Worm (Caenorhabditis elegans) whole organism, early embryonic: ENCODE measurements around the gene ZK616.1.

Experiments
- B0310.2 ChIP-seq: sonication (generic microtip); optimal IDR thresholded peaks from 2 replicates; lab custom pipeline; 2016; ENCODE audit warnings: mild to moderate bottlenecking, missing genetic modification characterization, missing compliant biosample characterization
- F13C5.2 ChIP-seq: sonication (generic microtip); optimal IDR thresholded peaks from 2 replicates; lab custom pipeline; 2017; ENCODE audit warnings: mild to moderate bottlenecking, missing genetic modification characterization, inconsistent platforms, missing compliant biosample characterization
- ama-1 ChIP-seq: fragments of 150-350 bp; optimal IDR thresholded peaks from 2 replicates; lab custom pipeline; 2014
- ceh-36 ChIP-seq: sonication (generic microtip); optimal IDR thresholded peaks from 2 replicates; lab custom pipeline; 2016; ENCODE audit warnings: missing genetic modification characterization, inconsistent platforms, missing compliant biosample characterization
- ets-7 ChIP-seq: sonication (generic microtip); optimal IDR thresholded peaks from 2 replicates; lab custom pipeline; 2016; ENCODE audit warnings: missing genotype, missing genetic modification characterization, missing compliant biosample characterization
- flt-1 ChIP-seq: fragments of 200-800 bp; sonication (Bioruptor generic); IDR thresholded peaks from 2 replicates; pipeline ENCODE4 v1.3.6; 2022; ENCODE audit warnings: missing genetic modification characterization, missing compliant biosample characterization
- hmbx-1 ChIP-seq: sonication (generic microtip); optimal IDR thresholded peaks from 2 replicates; lab custom pipeline; 2016; ENCODE audit warnings: mild to moderate bottlenecking, missing genetic modification characterization, missing compliant biosample characterization
- hnd-1 ChIP-seq: sonication (generic microtip); optimal IDR thresholded peaks from 2 replicates; lab custom pipeline; 2016; ENCODE audit warnings: missing genetic modification characterization, missing compliant biosample characterization
- pes-1 ChIP-seq: fragments of 200-800 bp; sonication (Bioruptor generic); IDR thresholded peaks from 2 replicates; pipeline ENCODE4 v1.3.6; 2022; ENCODE audit warnings: missing genetic modification reagents, missing genetic modification characterization, missing compliant biosample characterization
- tbx-11 ChIP-seq: fragments of 200-800 bp; sonication (Bioruptor generic); IDR thresholded peaks from 2 replicates; pipeline ENCODE4 v1.3.6; 2022; ENCODE audit warnings: missing genetic modification characterization, missing compliant biosample characterization

The ZK616.1 gene

DNA sequence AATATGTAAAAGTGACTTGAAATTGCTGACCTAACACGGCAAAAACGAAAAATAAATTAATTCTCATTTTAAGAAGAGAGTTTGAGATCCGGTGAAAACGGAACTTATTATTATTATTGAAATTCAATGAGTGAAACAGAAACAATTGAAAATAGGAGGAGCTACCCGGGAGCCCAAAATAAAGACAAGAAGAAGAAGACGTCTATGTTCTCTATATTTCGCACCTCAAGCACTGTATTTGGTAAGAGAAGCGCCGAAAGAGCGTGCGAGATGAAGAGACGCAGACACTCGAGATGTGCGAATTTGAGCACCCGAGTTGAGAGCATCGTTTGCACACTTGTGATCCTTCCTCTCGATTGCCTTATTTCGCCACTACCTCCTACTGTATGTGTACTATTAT lies 15.0 kb downstream of the ZK616.1 start, which contains the start of gene spp-7:
TSS of gene spp-7 (minus strand) at position 101 of the 400 bp plus-strand sequence.
- no peak for TF ChIP-seq F13C5.2 (tag; lab: Kevin White, UChicago)
- TF ChIP-seq hmbx-1 (tag; lab: Kevin White, UChicago), result no peak
- TF ChIP-seq tbx-11 (GFP tag; lab: Robert Waterston, UW), result no peak

DNA sequence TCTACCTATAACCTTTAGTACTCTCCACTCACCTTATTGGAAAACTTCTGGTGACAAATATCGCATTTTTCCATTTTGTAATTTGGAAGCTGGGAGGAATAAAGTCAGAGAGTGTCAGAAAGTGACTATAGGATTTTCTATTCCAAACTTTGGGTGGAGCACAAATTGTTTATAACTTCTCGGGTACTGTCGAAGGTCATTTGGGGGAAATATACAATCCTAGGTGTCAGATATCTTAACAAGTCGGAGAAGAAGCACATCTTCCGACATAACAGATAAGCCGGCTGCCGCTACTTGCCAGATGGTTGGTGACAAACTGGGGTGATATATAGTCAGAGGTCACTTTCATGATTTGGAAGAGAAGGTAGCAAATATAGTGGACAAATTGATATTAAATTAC lies 18.4 kb downstream of the ZK616.1 start, which contains the start of gene ehn-3:
TSS of gene ehn-3 (minus strand) at position 101 of the 400 bp plus-strand sequence.
- TF ChIP-seq F13C5.2 (tag; lab: Kevin White, UChicago), result no peak
- no peak for TF ChIP-seq flt-1 (GFP tag; lab: Robert Waterston, UW)

DNA sequence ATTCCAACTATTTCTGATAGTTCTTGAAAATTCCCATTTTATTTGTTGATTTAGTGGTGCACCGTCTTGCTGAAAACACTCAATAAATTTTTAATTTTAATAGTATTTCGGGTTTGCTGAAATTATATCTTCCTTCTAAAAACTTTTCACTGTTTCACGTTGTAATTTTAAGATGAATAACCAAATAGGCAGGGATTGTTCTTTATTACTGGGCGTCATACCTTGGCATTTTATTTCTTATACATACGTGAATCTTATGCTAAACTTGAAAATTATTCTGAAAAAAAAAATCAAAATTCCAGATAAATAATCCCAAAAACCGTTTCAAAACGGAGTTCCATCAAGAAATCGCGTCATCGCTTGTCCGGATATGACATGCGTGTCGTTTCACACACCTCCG lies 38.0 kb downstream of the ZK616.1 start, which contains the start of gene mgl-3:
TSS of gene mgl-3 (plus strand) at position 301 of the 400 bp plus-strand sequence.
- TF ChIP-seq B0310.2 (tag; lab: Kevin White, UChicago) (no peak), hnd-1 (no peak), hmbx-1 (tag; lab: Kevin White, UChicago) (no peak), flt-1 (GFP tag; lab: Robert Waterston, UW) (no peak), F13C5.2 (tag; lab: Kevin White, UChicago) (no peak)

DNA sequence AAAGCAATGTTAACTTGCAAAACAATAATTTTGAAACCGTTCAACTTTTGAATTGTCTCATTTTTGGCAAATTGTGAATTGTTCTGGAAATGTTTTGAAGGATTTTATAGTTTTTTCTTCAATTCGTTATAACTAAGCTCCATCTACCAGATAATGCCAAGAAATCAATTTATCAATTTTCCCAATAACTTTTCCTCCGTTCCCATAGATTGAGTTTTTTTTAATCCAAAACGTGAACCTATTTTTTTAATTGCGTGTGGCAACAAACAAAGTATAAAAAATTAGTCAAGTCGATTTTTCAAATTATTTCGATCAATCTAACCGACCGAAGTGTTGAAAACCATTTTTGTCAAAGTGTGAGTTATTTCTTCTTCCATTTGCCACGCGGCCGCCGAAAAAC lies 52.0 kb downstream of the ZK616.1 start, which contains the start of gene Y4C6A.4:
TSS of gene Y4C6A.4 (plus strand) at position 301 of the 400 bp plus-strand sequence.
- TF ChIP-seq ets-7 (tag; lab: Kevin White, UChicago) (no peak), ceh-36 (tag; lab: Kevin White, UChicago) (no peak), pes-1 (no peak), ama-1 (lab: Kevin White, UChicago) (no peak)
